Worm (Caenorhabditis elegans): ENCODE results near the gene C46C2.2.
A peak's percentile ranks its signal among the peaks of the same experiment; 100 is the strongest.

The C46C2.2 gene

DNA sequence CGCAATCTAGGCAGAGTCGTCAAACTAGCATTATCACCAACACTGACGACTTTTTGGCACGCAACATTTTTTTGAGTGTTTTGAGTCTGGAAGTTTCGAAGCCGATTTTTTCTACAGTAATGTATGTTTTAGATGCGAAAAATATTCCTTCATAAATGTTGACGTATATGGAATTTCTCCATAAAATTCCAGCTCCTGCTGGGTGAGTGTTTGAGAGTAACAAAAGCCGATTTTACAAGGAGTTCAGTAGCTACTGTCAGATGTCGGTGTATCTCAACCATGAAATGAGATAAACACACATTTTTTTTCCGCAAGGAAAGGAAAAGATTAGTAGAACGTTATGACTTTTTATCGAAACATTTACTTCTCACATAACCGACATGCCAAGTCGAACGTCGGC lies 2.7 kb upstream of the C46C2.2 start:
- TF ChIP-seq fkh-10 (GFP tag; optimal IDR thresholded peaks at IDR 0.05) (no peak), nhr-77 (tag; optimal IDR thresholded peaks at IDR 0.05) (no peak), unc-62 (GFP tag; optimal IDR thresholded peaks at IDR 0.05) (no peak), unc-39 (tag; optimal IDR thresholded peaks at IDR 0.05) (no peak), lin-39 (tag; optimal IDR thresholded peaks at IDR 0.05) (no peak), ceh-16 (tag; optimal IDR thresholded peaks at IDR 0.05) (no peak), nhr-12 (tag; optimal IDR thresholded peaks at IDR 0.05) (no peak), egl-27 (tag; optimal IDR thresholded peaks at IDR 0.05) (no peak)

DNA sequence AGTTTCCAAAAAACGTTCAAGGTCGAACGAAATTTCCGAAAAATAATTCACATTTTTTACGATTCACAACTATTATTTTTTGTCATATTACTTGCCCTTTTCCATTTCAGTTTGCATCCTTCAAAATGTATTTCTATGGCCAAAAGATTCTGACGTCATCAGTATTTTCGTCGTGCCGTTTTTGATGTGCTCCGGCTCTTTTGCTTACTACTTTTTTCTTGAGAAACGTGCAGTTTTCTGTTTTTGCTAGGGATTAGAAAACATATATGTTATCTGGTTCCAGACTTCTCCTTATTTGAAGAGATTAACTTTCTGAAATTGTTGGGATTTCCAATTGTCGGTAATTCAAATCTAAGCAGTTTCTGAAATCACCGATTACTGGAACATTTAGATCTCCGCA lies 1.7 kb upstream of the C46C2.2 start:
- TF ChIP-seq aly-2 (tag; optimal IDR thresholded peaks at IDR 0.05) (no peak), nfya-1 (tag; optimal IDR thresholded peaks at IDR 0.05; ENCODE audit: insufficient read depth) (peak; percentile 14)

DNA sequence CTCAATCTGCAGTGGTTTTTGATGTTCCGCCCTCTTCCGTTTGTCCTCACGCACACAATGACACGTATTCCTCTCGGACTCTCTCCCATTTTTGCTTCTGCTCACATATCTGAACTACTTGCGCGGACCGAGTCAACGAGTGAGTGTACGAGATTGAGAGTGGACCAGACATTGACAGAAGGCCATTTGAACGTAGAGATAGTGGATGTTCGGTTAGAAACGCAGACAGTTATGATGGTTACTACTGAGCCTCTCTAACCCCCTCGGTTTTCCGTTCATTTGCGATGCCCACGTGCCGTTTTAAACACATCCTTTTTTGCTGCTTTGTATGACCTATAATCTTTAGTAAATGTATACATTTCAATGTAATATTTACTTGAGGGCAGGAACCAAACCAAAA lies 1.1 kb upstream of the C46C2.2 start:
- TF ChIP-seq sea-2 (GFP tag; optimal IDR thresholded peaks at IDR 0.05) = no peak
- no peak for TF ChIP-seq nhr-28 (tag; optimal IDR thresholded peaks at IDR 0.05)
- TF ChIP-seq R02D3.7 (tag; optimal IDR thresholded peaks at IDR 0.05) = no peak
- no peak for TF ChIP-seq egl-27 (tag; optimal IDR thresholded peaks at IDR 0.05)
- TF ChIP-seq nhr-76 (tag; optimal IDR thresholded peaks at IDR 0.05) = no peak
- peak; percentile 4 for TF ChIP-seq nhr-23 (tag; optimal IDR thresholded peaks at IDR 0.05)
- TF ChIP-seq nhr-237 (tag; optimal IDR thresholded peaks at IDR 0.05) = no peak
- TF ChIP-seq eor-1 (tag; optimal IDR thresholded peaks at IDR 0.05) = no peak
- no peak for TF ChIP-seq zag-1 (tag; optimal IDR thresholded peaks at IDR 0.05)
- TF ChIP-seq ceh-9 (tag; optimal IDR thresholded peaks at IDR 0.05) = no peak
- TF ChIP-seq fos-1 (tag; optimal IDR thresholded peaks at IDR 0.05) = no peak
- no peak for TF ChIP-seq ztf-11 (tag; optimal IDR thresholded peaks at IDR 0.05)
- peak; percentile 52 for TF ChIP-seq pha-4 (tag; optimal IDR thresholded peaks at IDR 0.05)
- TF ChIP-seq ztf-4 (tag; optimal IDR thresholded peaks at IDR 0.05) = no peak
- no peak for TF ChIP-seq nhr-67 (tag; optimal IDR thresholded peaks at IDR 0.05)
- no peak for TF ChIP-seq elt-2 (tag; optimal IDR thresholded peaks at IDR 0.05)
- peak; percentile 52 for TF ChIP-seq ama-1 (optimal IDR thresholded peaks at IDR 0.05)
- TF ChIP-seq egl-5 (tag; optimal IDR thresholded peaks at IDR 0.05) = peak; percentile 75
- peak; percentile 63 for TF ChIP-seq nfya-1 (tag; optimal IDR thresholded peaks at IDR 0.05; ENCODE audit: insufficient read depth)
- no peak for TF ChIP-seq ceh-28 (tag; optimal IDR thresholded peaks at IDR 0.05)
- TF ChIP-seq unc-62 (GFP tag; optimal IDR thresholded peaks at IDR 0.05) = no peak
- TF ChIP-seq mdl-1 (tag; optimal IDR thresholded peaks at IDR 0.05) = peak; percentile 62
- TF ChIP-seq nhr-12 (tag; optimal IDR thresholded peaks at IDR 0.05) = no peak
- no peak for TF ChIP-seq aly-2 (tag; optimal IDR thresholded peaks at IDR 0.05)
- TF ChIP-seq nhr-43 (tag; optimal IDR thresholded peaks at IDR 0.05; ENCODE audit: poor library complexity, severe bottlenecking) = no peak
- TF ChIP-seq lin-39 (tag; optimal IDR thresholded peaks at IDR 0.05) = peak; percentile 86
- no peak for TF ChIP-seq daf-12 (tag; optimal IDR thresholded peaks at IDR 0.05)
- no peak for TF ChIP-seq jun-1 (tag; optimal IDR thresholded peaks at IDR 0.05)
- no peak for TF ChIP-seq nhr-77 (tag; optimal IDR thresholded peaks at IDR 0.05)
- no peak for TF ChIP-seq lsy-12 (tag; optimal IDR thresholded peaks at IDR 0.05)
- no peak for TF ChIP-seq elt-3 (tag; optimal IDR thresholded peaks at IDR 0.05)
- no peak for TF ChIP-seq pqm-1 (tag; optimal IDR thresholded peaks at IDR 0.05)
- TF ChIP-seq skn-1 (tag; optimal IDR thresholded peaks at IDR 0.05) = no peak
- TF ChIP-seq ceh-16 (tag; optimal IDR thresholded peaks at IDR 0.05) = no peak
- no peak for TF ChIP-seq tbx-2 (tag; optimal IDR thresholded peaks at IDR 0.05)
- no peak for TF ChIP-seq ceh-82 (tag; optimal IDR thresholded peaks at IDR 0.05)
- no peak for TF ChIP-seq nhr-11 (tag; optimal IDR thresholded peaks at IDR 0.05)
- TF ChIP-seq ZK546.5 (tag; optimal IDR thresholded peaks at IDR 0.05) = no peak
- peak; percentile 70 for TF ChIP-seq hmg-11 (tag; optimal IDR thresholded peaks at IDR 0.05)
- peak; percentile 22 for TF ChIP-seq snpc-4 (tag; optimal IDR thresholded peaks at IDR 0.05)
- TF ChIP-seq fkh-10 (GFP tag; optimal IDR thresholded peaks at IDR 0.05) = peak; percentile 34
- TF ChIP-seq mml-1 (tag; optimal IDR thresholded peaks at IDR 0.05) = no peak
- TF ChIP-seq lin-15B (tag; optimal IDR thresholded peaks at IDR 0.05) = peak; percentile 16
- no peak for TF ChIP-seq nhr-25 (tag; optimal IDR thresholded peaks at IDR 0.05)
- no peak for TF ChIP-seq elt-1 (tag; optimal IDR thresholded peaks at IDR 0.05)
- TF ChIP-seq fkh-2 (tag; optimal IDR thresholded peaks at IDR 0.05) = no peak
- TF ChIP-seq unc-39 (tag; optimal IDR thresholded peaks at IDR 0.05) = no peak
